Worm (Caenorhabditis elegans): ENCODE results near the gene acbp-3.

ce11 chrX:10933308-10934014 is 30.4 kb downstream of the acbp-3 start:
- TF ChIP-seq unc-130 (GFP tag; optimal IDR thresholded peaks at IDR 0.05) (no peak), snpc-3.4 (tag; optimal IDR thresholded peaks at IDR 0.05) (no peak), ekl-4 (GFP tag; IDR thresholded peaks at IDR 0.05) (no peak), T26A5.8 (tag; optimal IDR thresholded peaks at IDR 0.05) (no peak), unc-62 (GFP tag; optimal IDR thresholded peaks at IDR 0.05) (no peak)
